Fruit fly (Drosophila melanogaster) whole organism, embryonic: ENCODE measurements around the gene rasp.

Experiments used
- B-H1 ChIP-seq: fragments of 200-800 bp; sonication (Bioruptor generic); IDR thresholded peaks from 3 replicates; pipeline ENCODE4 v1.3.6; 2022; ENCODE audit warnings: missing biosample characterization, missing genetic modification characterization
- BEAF-32 ChIP-seq: fragments of 200-800 bp; sonication (Bioruptor generic); optimal IDR thresholded peaks from 3 replicates; lab custom pipeline; 2017; ENCODE audit warnings: missing biosample characterization, missing genetic modification characterization, mild to moderate bottlenecking, moderate library complexity, missing genetic modification reagents
- CG10209 ChIP-seq: fragments of 200-800 bp; sonication (Bioruptor generic); optimal IDR thresholded peaks from 3 replicates; lab custom pipeline; 2017; ENCODE audit warnings: missing biosample characterization, mild to moderate bottlenecking, missing genetic modification characterization, missing genetic modification reagents
- CG10959 ChIP-seq: fragments of 200-800 bp; sonication (Bioruptor generic); IDR thresholded peaks from 2 replicates; pipeline ENCODE4 v1.3.6; 2022; ENCODE audit warnings: missing biosample characterization, missing genetic modification characterization
- CG12659 ChIP-seq: fragments of 200-800 bp; sonication (Bioruptor generic); optimal IDR thresholded peaks from 3 replicates; lab custom pipeline; 2017; ENCODE audit warnings: mild to moderate bottlenecking, missing biosample characterization, missing genetic modification reagents, missing genetic modification characterization
- CG13287 ChIP-seq: fragments of 200-800 bp; sonication (Bioruptor generic); IDR thresholded peaks from 2 replicates; pipeline ENCODE4 v1.3.6; 2022; ENCODE audit warnings: missing biosample characterization, missing genetic modification characterization; ENCODE audit not compliant: partially characterized antibody
- CG14710 ChIP-seq: fragments of 200-800 bp; sonication (Bioruptor generic); optimal IDR thresholded peaks from 3 replicates; lab custom pipeline; 2019; ENCODE audit warnings: missing biosample characterization, mild to moderate bottlenecking, missing genetic modification characterization, moderate library complexity
- CG15514 ChIP-seq: fragments of 200-800 bp; sonication (Bioruptor generic); optimal IDR thresholded peaks from 3 replicates; lab custom pipeline; 2017; ENCODE audit warnings: missing biosample characterization, missing genetic modification characterization, mild to moderate bottlenecking, moderate library complexity, missing genetic modification reagents
- CG2120 ChIP-seq: fragments of 200-800 bp; sonication (Bioruptor generic); optimal IDR thresholded peaks from 3 replicates; lab custom pipeline; 2016; ENCODE audit warnings: missing biosample characterization, missing genetic modification characterization
- CG2889 ChIP-seq: fragments of 200-800 bp; sonication (Bioruptor generic); IDR thresholded peaks from 3 replicates; pipeline ENCODE4 v1.3.6; 2022; ENCODE audit warnings: missing biosample characterization, missing genetic modification characterization
- CG30020 ChIP-seq: fragments of 200-800 bp; optimal IDR thresholded peaks from 2 replicates; lab custom pipeline; 2019; ENCODE audit warnings: missing biosample characterization, mild to moderate bottlenecking, missing genetic modification characterization, moderate library complexity
- CG30431 ChIP-seq: fragments of 200-800 bp; sonication (Bioruptor generic); optimal IDR thresholded peaks from 2 replicates; lab custom pipeline; 2017; ENCODE audit warnings: missing biosample characterization, missing genetic modification characterization
- CG6683 ChIP-seq: fragments of 200-800 bp; sonication (Bioruptor generic); optimal IDR thresholded peaks from 2 replicates; lab custom pipeline; 2017; ENCODE audit warnings: missing biosample characterization, mild to moderate bottlenecking, missing genetic modification characterization, missing genetic modification reagents
- CG6813 ChIP-seq: fragments of 200-800 bp; sonication (Bioruptor generic); optimal IDR thresholded peaks from 2 replicates; lab custom pipeline; 2017; ENCODE audit warnings: missing biosample characterization, missing genetic modification characterization, mild to moderate bottlenecking, moderate library complexity, missing genetic modification reagents
- CG8281 ChIP-seq: fragments of 200-800 bp; sonication (Bioruptor generic); optimal IDR thresholded peaks from 2 replicates; lab custom pipeline; 2018; ENCODE audit warnings: missing biosample characterization, mild to moderate bottlenecking, missing genetic modification characterization, moderate library complexity
- CG8478 ChIP-seq: fragments of >200 bp; optimal IDR thresholded peaks from 2 replicates; lab custom pipeline; 2018
- CG9876 ChIP-seq: fragments of 200-800 bp; sonication (Bioruptor generic); optimal IDR thresholded peaks from 2 replicates; lab custom pipeline; 2016; ENCODE audit warnings: missing biosample characterization, missing genetic modification characterization
- CG9932 ChIP-seq: fragments of 200-800 bp; sonication (Bioruptor generic); IDR thresholded peaks from 2 replicates; pipeline ENCODE4 v1.3.6; 2022; ENCODE audit warnings: missing biosample characterization, missing genetic modification characterization
- Fer2 ChIP-seq: fragments of 200-800 bp; sonication (Bioruptor generic); optimal IDR thresholded peaks from 2 replicates; lab custom pipeline; 2018; ENCODE audit warnings: missing biosample characterization, mild to moderate bottlenecking, missing genetic modification characterization, moderate library complexity
- Gug ChIP-seq: fragments of 200-800 bp; sonication (Bioruptor generic); IDR thresholded peaks from 4 replicates; pipeline ENCODE4 v1.3.6; 2022; ENCODE audit warnings: missing biosample characterization, missing genetic modification characterization
- Hey ChIP-seq: fragments of 200-800 bp; sonication (Bioruptor generic); optimal IDR thresholded peaks from 3 replicates; lab custom pipeline; 2018; ENCODE audit warnings: missing biosample characterization, mild to moderate bottlenecking, missing genetic modification characterization
- Hr3 ChIP-seq: fragments of 200-800 bp; sonication (Bioruptor generic); optimal IDR thresholded peaks from 3 replicates; lab custom pipeline; 2016; ENCODE audit warnings: missing biosample characterization, missing genetic modification characterization
- NC2α ChIP-seq: fragments of 200-800 bp; sonication (Bioruptor generic); optimal IDR thresholded peaks from 2 replicates; lab custom pipeline; 2016; ENCODE audit warnings: missing biosample characterization, missing genetic modification characterization
- Sin3A ChIP-seq: fragments of >200 bp; optimal IDR thresholded peaks from 2 replicates; lab custom pipeline; 2018
- Stat92E ChIP-seq, 3 experiments: fragments of >200 bp in 2 of 3; fragments of 200-800 bp in 1 of 3; sonication (Bioruptor generic) in 1 of 3; optimal IDR thresholded peaks; 2 replicates each; lab custom pipeline; 2017 to 2019; ENCODE audit warnings: missing biosample characterization in 3 of 3, missing genetic modification characterization in 3 of 3, mild to moderate bottlenecking in 1 of 3, moderate library complexity in 1 of 3
- aop ChIP-seq: fragments of 200-800 bp; sonication (Bioruptor generic); IDR thresholded peaks from 2 replicates; pipeline ENCODE4 v1.3.6; 2022; ENCODE audit warnings: missing biosample characterization, missing genetic modification characterization
- ap ChIP-seq: fragments of 200-800 bp; sonication (Bioruptor generic); IDR thresholded peaks from 2 replicates; pipeline ENCODE4 v1.3.6; 2022; ENCODE audit warnings: missing biosample characterization, missing genetic modification characterization
- br ChIP-seq: fragments of >200 bp; optimal IDR thresholded peaks from 2 replicates; lab custom pipeline; 2017
- chinmo ChIP-seq: fragments of 200-800 bp; sonication (Bioruptor generic); IDR thresholded peaks from 4 replicates; pipeline ENCODE4 v1.3.6; 2022; ENCODE audit warnings: missing biosample characterization, missing genetic modification characterization; ENCODE audit not compliant: partially characterized antibody
- cwo ChIP-seq: fragments of 200-800 bp; sonication (Bioruptor generic); optimal IDR thresholded peaks from 3 replicates; lab custom pipeline; 2017; ENCODE audit warnings: missing biosample characterization, missing genetic modification characterization, mild to moderate bottlenecking, moderate library complexity, missing genetic modification reagents
- disco-r ChIP-seq: fragments of 200-800 bp; sonication (Bioruptor generic); optimal IDR thresholded peaks from 2 replicates; lab custom pipeline; 2016; ENCODE audit warnings: missing biosample characterization, missing genetic modification characterization
- gfzf ChIP-seq: fragments of 200-800 bp; sonication (Bioruptor generic); optimal IDR thresholded peaks from 2 replicates; lab custom pipeline; 2016; ENCODE audit warnings: missing biosample characterization, mild to moderate bottlenecking, missing genetic modification characterization, moderate library complexity
- grau ChIP-seq: fragments of 200-800 bp; optimal IDR thresholded peaks from 3 replicates; lab custom pipeline; 2019; ENCODE audit warnings: missing biosample characterization, mild to moderate bottlenecking, missing genetic modification characterization, moderate library complexity
- nerfin-1 ChIP-seq: fragments of 200-800 bp; sonication (Bioruptor generic); optimal IDR thresholded peaks from 3 replicates; lab custom pipeline; 2019; ENCODE audit warnings: missing biosample characterization, mild to moderate bottlenecking, missing genetic modification characterization, moderate library complexity
- phol ChIP-seq: fragments of 200-800 bp; sonication (Bioruptor generic); optimal IDR thresholded peaks from 3 replicates; lab custom pipeline; 2018; ENCODE audit warnings: missing biosample characterization, mild to moderate bottlenecking, missing genetic modification characterization, moderate library complexity
- pnt ChIP-seq: fragments of 200-800 bp; sonication (Bioruptor generic); optimal IDR thresholded peaks from 3 replicates; lab custom pipeline; 2016; ENCODE audit warnings: missing biosample characterization, missing genetic modification characterization
- prd ChIP-seq, 3 experiments: fragments of >200 bp in 2 of 3; fragments of 200-800 bp in 1 of 3; sonication (Bioruptor generic) in 1 of 3; optimal IDR thresholded peaks in 2 of 3; IDR thresholded peaks in 1 of 3; 2 replicates in 2 of 3; 3 replicates in 1 of 3; pipeline versions ENCODE4 v1.3.6 to Lab custom; 2017 to 2022; ENCODE audit warnings: missing biosample characterization in 1 of 3, missing genetic modification characterization in 1 of 3
- pros ChIP-seq: fragments of 200-800 bp; sonication (Bioruptor generic); optimal IDR thresholded peaks from 3 replicates; lab custom pipeline; 2019; ENCODE audit warnings: missing biosample characterization, mild to moderate bottlenecking, missing genetic modification characterization, moderate library complexity
- pzg ChIP-seq: fragments of 200-800 bp; sonication (Bioruptor generic); optimal IDR thresholded peaks from 3 replicates; lab custom pipeline; 2018; ENCODE audit warnings: missing biosample characterization, mild to moderate bottlenecking, missing genetic modification characterization, moderate library complexity
- row ChIP-seq: fragments of 200-800 bp; sonication (Bioruptor generic); IDR thresholded peaks from 3 replicates; pipeline ENCODE4 v1.3.6; 2022; ENCODE audit warnings: missing biosample characterization, missing genetic modification characterization
- scrt ChIP-seq: fragments of 200-800 bp; sonication (Bioruptor generic); optimal IDR thresholded peaks from 2 replicates; lab custom pipeline; 2018; ENCODE audit warnings: missing biosample characterization, mild to moderate bottlenecking, missing genetic modification characterization, moderate library complexity
- sd ChIP-seq: fragments of 200-800 bp; sonication (Bioruptor generic); optimal IDR thresholded peaks from 3 replicates; lab custom pipeline; 2018; ENCODE audit warnings: missing biosample characterization, mild to moderate bottlenecking, missing genetic modification characterization, moderate library complexity
- sens-2 ChIP-seq: fragments of 200-800 bp; sonication (Bioruptor generic); IDR thresholded peaks from 2 replicates; pipeline ENCODE4 v1.3.6; 2022; ENCODE audit warnings: missing biosample characterization, missing genetic modification characterization
- so ChIP-seq: fragments of 200-800 bp; sonication (Bioruptor generic); IDR thresholded peaks from 3 replicates; pipeline ENCODE4 v1.3.6; 2022; ENCODE audit warnings: missing biosample characterization, missing genetic modification characterization
- tup ChIP-seq: fragments of 200-800 bp; sonication (Bioruptor generic); optimal IDR thresholded peaks from 2 replicates; lab custom pipeline; 2016; ENCODE audit warnings: missing biosample characterization, mild to moderate bottlenecking, missing genetic modification characterization, moderate library complexity
- tx ChIP-seq: fragments of 200-800 bp; sonication (Bioruptor generic); optimal IDR thresholded peaks from 2 replicates; lab custom pipeline; 2016; ENCODE audit warnings: missing biosample characterization, missing genetic modification characterization
- unpg ChIP-seq: fragments of 200-800 bp; sonication (Bioruptor generic); optimal IDR thresholded peaks from 3 replicates; lab custom pipeline; 2018; ENCODE audit warnings: missing biosample characterization, mild to moderate bottlenecking, missing genetic modification characterization, moderate library complexity
- wdn ChIP-seq: fragments of 200-800 bp; sonication (Bioruptor generic); IDR thresholded peaks from 2 replicates; pipeline ENCODE4 v1.3.6; 2022; ENCODE audit warnings: missing biosample characterization, missing genetic modification characterization

The rasp gene

dm6 chr3L:3159309-3160194, 2.4 kb upstream of the rasp start, which contains the start of the genes ND-30 and CG15812 (continued):
- TF ChIP-seq CG10959 (GFP tag; lab: Robert Waterston, UW) (no peak), Hey (tag; lab: Kevin White, UChicago) (no peak), Sin3A (no peak), prd (optimal IDR thresholded peaks at IDR 0.05; lab: Kevin White, UChicago) (no peak), prd (GFP tag; IDR thresholded peaks at IDR 0.05; lab: Robert Waterston, UW) (0 out of 3 replicates have a peak, but pooled peaks have one; percentile 12), CG15514 (peak; percentile 11), br (no peak), BEAF-32 (peak; percentile 20), row (GFP tag; lab: Robert Waterston, UW) (peak; percentile 73), CG2889 (GFP tag; lab: Robert Waterston, UW) (no peak), so (GFP tag; lab: Robert Waterston, UW) (no peak), NC2α (GFP tag; lab: Kevin White, UChicago) (no peak), CG8478 (lab: Kevin White, UChicago) (no peak), CG10209 (GFP tag; lab: Kevin White, UChicago) (no peak), CG14710 (tag; lab: Kevin White, UChicago) (peak; percentile 51), Gug (GFP tag; lab: Robert Waterston, UW) (no peak), disco-r (GFP tag; lab: Kevin White, UChicago) (no peak), aop (GFP tag; lab: Robert Waterston, UW) (no peak), sd (tag; lab: Kevin White, UChicago) (no peak), ap (GFP tag; lab: Robert Waterston, UW) (no peak), chinmo (0 out of 4 replicates have a peak, but pooled peaks have one; percentile 29), cwo (GFP tag; lab: Kevin White, UChicago) (no peak), CG13287 (GFP tag; lab: Robert Waterston, UW) (no peak), Fer2 (tag; lab: Kevin White, UChicago) (no peak), scrt (GFP tag; lab: Kevin White, UChicago) (no peak), Stat92E (GFP tag; optimal IDR thresholded peaks at IDR 0.05; lab: Kevin White, UChicago) (peak in 1 of 3 experiments; percentile 43), phol (peak; percentile 34), unpg (GFP tag; lab: Kevin White, UChicago) (no peak), nerfin-1 (tag; lab: Kevin White, UChicago) (peak; percentile 3), CG6683 (GFP tag; lab: Kevin White, UChicago) (no peak), grau (tag; lab: Kevin White, UChicago) (no peak), pzg (GFP tag; lab: Kevin White, UChicago) (peak; percentile 35), CG12659 (GFP tag; lab: Kevin White, UChicago) (peak; percentile 55), pros (GFP tag; lab: Kevin White, UChicago) (no peak), CG8281 (tag; lab: Kevin White, UChicago) (peak; percentile 60), B-H1 (GFP tag; lab: Robert Waterston, UW) (no peak), CG9876 (GFP tag; lab: Kevin White, UChicago) (no peak), CG6813 (GFP tag; lab: Kevin White, UChicago) (no peak), sens-2 (GFP tag; lab: Robert Waterston, UW) (no peak), gfzf (peak; percentile 45), Hr3 (GFP tag; lab: Kevin White, UChicago) (peak; percentile 46), tx (GFP tag; lab: Kevin White, UChicago) (no peak), CG9932 (GFP tag; lab: Robert Waterston, UW) (0 out of 2 replicates have a peak, but pooled peaks have one; percentile 16), pnt (GFP tag; lab: Kevin White, UChicago) (no peak), tup (no peak), CG30431 (GFP tag; lab: Kevin White, UChicago) (no peak), wdn (GFP tag; lab: Robert Waterston, UW) (no peak), CG2120 (GFP tag; lab: Kevin White, UChicago) (peak; percentile 7), CG30020 (tag; lab: Kevin White, UChicago) (peak; percentile 92)
